Worm (Caenorhabditis elegans): ENCODE measurements around the gene ZK470.4.

ZK470.4 gene

DNA sequence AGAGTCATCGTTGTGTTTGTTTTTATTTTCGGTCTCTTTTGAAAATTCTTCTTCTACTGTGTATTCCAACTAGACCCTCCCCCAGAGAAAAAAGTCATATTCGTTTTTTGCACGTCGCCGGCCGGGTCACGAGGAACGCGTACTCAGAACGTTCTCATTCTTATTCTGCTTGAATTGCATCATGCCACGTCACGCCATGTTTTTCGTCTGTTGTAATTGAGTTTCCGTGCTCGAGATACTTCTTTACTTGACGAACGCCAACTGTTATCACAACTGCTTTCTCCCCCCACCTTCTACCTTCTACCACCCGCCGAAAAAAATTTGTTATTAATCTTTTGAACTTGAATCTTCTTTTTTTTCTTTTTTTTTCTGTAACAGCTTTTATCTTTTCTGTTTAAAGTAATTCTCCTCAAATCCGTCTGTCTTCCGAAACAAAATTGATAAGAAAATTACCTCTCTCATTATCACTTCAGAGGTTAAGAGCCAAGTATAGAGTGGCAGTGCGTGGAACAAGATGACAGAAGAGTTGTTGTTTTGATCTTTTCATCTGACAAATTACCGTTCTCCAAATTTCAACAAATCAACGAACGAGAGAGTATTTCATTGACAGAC is 3.2 kb upstream of the ZK470.4 start (continued):
- TF ChIP-seq mes-2 (tag; optimal IDR thresholded peaks at IDR 0.05; ENCODE audit: poor library complexity, severe bottlenecking) (peak; percentile 40), lsy-2 (tag; optimal IDR thresholded peaks at IDR 0.05) (peak in 1 of 2 experiments; percentile 79), F37D6.2 (tag; optimal IDR thresholded peaks at IDR 0.05) (peak; percentile 28), ceh-62 (tag; optimal IDR thresholded peaks at IDR 0.05) (no peak), ctbp-1 (GFP tag; IDR thresholded peaks at IDR 0.05) (peak; percentile 73; the same call in 1 of the 2 replicates), sdz-12 (GFP tag; optimal IDR thresholded peaks at IDR 0.05) (no peak), nhr-111 (GFP tag; optimal IDR thresholded peaks at IDR 0.05) (no peak), lin-1 (GFP tag; IDR thresholded peaks at IDR 0.05) (0 out of 2 replicates have a peak, but pooled peaks have one; percentile 13), fkh-10 (GFP tag; optimal IDR thresholded peaks at IDR 0.05) (peak; percentile 6), snpc-4 (tag; optimal IDR thresholded peaks at IDR 0.05) (no peak), F26F4.8 (GFP tag; conservative IDR thresholded peaks at IDR 0.05) (no peak), egl-27 (tag; optimal IDR thresholded peaks at IDR 0.05) (no peak), pha-4 (GFP tag; IDR thresholded peaks at IDR 0.05) (no peak), pha-4 (tag; optimal IDR thresholded peaks at IDR 0.05) (no peak), daf-12 (tag; optimal IDR thresholded peaks at IDR 0.05) (no peak), F44E2.7 (GFP tag; IDR thresholded peaks at IDR 0.05) (no peak), nhr-28 (tag; optimal IDR thresholded peaks at IDR 0.05) (peak; percentile 8), ceh-20 (GFP tag; IDR thresholded peaks at IDR 0.05) (peak; percentile 56; the same call in 1 of the 2 replicates), ZK337.2 (GFP tag; IDR thresholded peaks at IDR 0.05) (no peak), daf-19 (GFP tag; conservative IDR thresholded peaks at IDR 0.05) (0 out of 2 replicates have a peak, but pooled peaks have one; percentile 8), vab-7 (GFP tag; IDR thresholded peaks at IDR 0.05) (no peak), madf-9 (GFP tag; conservative IDR thresholded peaks at IDR 0.05) (no peak), daf-16 (GFP tag; optimal IDR thresholded peaks at IDR 0.05) (peak in 1 of 2 experiments; percentile 89), daf-16 (tag; optimal IDR thresholded peaks at IDR 0.05) (peak; percentile 84), ceh-28 (tag; optimal IDR thresholded peaks at IDR 0.05) (no peak), unc-130 (GFP tag; optimal IDR thresholded peaks at IDR 0.05) (no peak), hmg-1.1 (GFP tag; IDR thresholded peaks at IDR 0.05) (no peak), ces-1 (GFP tag; optimal IDR thresholded peaks at IDR 0.05) (no peak), mep-1 (tag; optimal IDR thresholded peaks at IDR 0.05) (peak; percentile 43), ztf-7 (tag; optimal IDR thresholded peaks at IDR 0.05) (peak; percentile 72), lin-38 (GFP tag; IDR thresholded peaks at IDR 0.05) (no peak), pqm-1 (tag; optimal IDR thresholded peaks at IDR 0.05) (peak; percentile 33), nhr-77 (tag; optimal IDR thresholded peaks at IDR 0.05) (no peak), hif-1 (tag; optimal IDR thresholded peaks at IDR 0.05) (peak in 1 of 2 experiments; percentile 99), dve-1 (tag; optimal IDR thresholded peaks at IDR 0.05; ENCODE audit: insufficient read depth) (peak; percentile 50), Y105C5A.15 (GFP tag; IDR thresholded peaks at IDR 0.05) (no peak), lin-15B (tag; optimal IDR thresholded peaks at IDR 0.05) (no peak), unc-62 (GFP tag; optimal IDR thresholded peaks at IDR 0.05 in 1 of 2) (no peak), unc-62 (tag; optimal IDR thresholded peaks at IDR 0.05) (no peak), duxl-1 (tag; optimal IDR thresholded peaks at IDR 0.05; ENCODE audit: poor library complexity) (no peak)

DNA sequence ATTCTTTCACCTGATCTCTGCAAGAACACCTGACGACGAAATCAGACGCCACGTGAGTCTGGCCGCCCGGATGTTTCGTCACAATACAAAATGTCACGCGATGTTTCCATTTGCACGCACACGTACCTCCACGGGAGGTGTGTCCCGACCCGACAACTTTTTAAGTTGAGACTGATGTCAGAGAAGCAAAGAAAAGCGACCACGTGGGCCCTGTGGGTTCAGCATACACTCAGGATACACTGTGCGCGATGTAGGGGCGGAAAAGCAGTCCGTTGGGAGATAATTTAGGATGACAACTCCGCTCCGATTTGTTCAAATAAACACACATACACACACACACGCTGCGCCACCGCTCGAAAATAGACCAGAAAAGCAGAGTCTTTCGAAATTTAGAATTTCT is 2.6 kb upstream of the ZK470.4 start:
- TF ChIP-seq lim-7 (GFP tag; IDR thresholded peaks at IDR 0.05) (0 out of 2 replicates have a peak, but pooled peaks have one; percentile 10), ama-1 (optimal IDR thresholded peaks at IDR 0.05) (peak; percentile 59), dmd-8 (GFP tag; IDR thresholded peaks at IDR 0.05) (0 out of 2 replicates have a peak, but pooled peaks have one; percentile 4), aha-1 (tag) (peak; percentile 100), lin-15B (tag; optimal IDR thresholded peaks at IDR 0.05) (no peak), egl-27 (tag; optimal IDR thresholded peaks at IDR 0.05) (no peak), nhr-28 (tag; optimal IDR thresholded peaks at IDR 0.05) (peak; percentile 86), madf-9 (GFP tag; conservative IDR thresholded peaks at IDR 0.05) (peak; percentile 56; the same call in 1 of the 2 replicates), spr-1 (tag; optimal IDR thresholded peaks at IDR 0.05) (peak; percentile 26), lin-29 (GFP tag; IDR thresholded peaks at IDR 0.05) (no peak), lin-13 (GFP tag; optimal IDR thresholded peaks at IDR 0.05) (peak; percentile 88), Y75B8A.6 (GFP tag; IDR thresholded peaks at IDR 0.05) (peak; percentile 58; the same call in 1 of the 2 replicates), nhr-102 (tag; optimal IDR thresholded peaks at IDR 0.05) (peak; percentile 79), unc-39 (tag; optimal IDR thresholded peaks at IDR 0.05) (no peak), cey-2 (tag; optimal IDR thresholded peaks at IDR 0.05; ENCODE audit: borderline replicate concordance, insufficient read depth) (no peak), vab-7 (GFP tag; IDR thresholded peaks at IDR 0.05) (no peak), set-16 (GFP tag; IDR thresholded peaks at IDR 0.05) (peak; percentile 67)
